Fruit fly (Drosophila melanogaster) whole organism, embryonic: ENCODE data around the gene Ptx1.

Experiments used
- Asciz ChIP-seq: fragments of 200-800 bp; sonication (Bioruptor generic); optimal IDR thresholded peaks from 2 replicates; lab custom pipeline; 2017; ENCODE audit warnings: missing biosample characterization, mild to moderate bottlenecking, missing genetic modification characterization, missing genetic modification reagents
- Awh ChIP-seq: fragments of 200-800 bp; sonication (Bioruptor generic); IDR thresholded peaks from 2 replicates; pipeline ENCODE4, ENCODE4 v1.3.6; 2022; ENCODE audit warnings: missing biosample characterization, missing genetic modification characterization
- CG10209 ChIP-seq: fragments of 200-800 bp; sonication (Bioruptor generic); optimal IDR thresholded peaks from 3 replicates; lab custom pipeline; 2017; ENCODE audit warnings: missing biosample characterization, mild to moderate bottlenecking, missing genetic modification characterization, missing genetic modification reagents
- CG10267 ChIP-seq: fragments of 200-800 bp; sonication (Bioruptor generic); optimal IDR thresholded peaks from 2 replicates; lab custom pipeline; 2018; ENCODE audit warnings: missing biosample characterization, mild to moderate bottlenecking, missing genetic modification characterization, moderate library complexity
- CG10565 ChIP-seq: fragments of 200-800 bp; sonication (Bioruptor generic); optimal IDR thresholded peaks from 3 replicates; lab custom pipeline; 2016; ENCODE audit warnings: missing biosample characterization, mild to moderate bottlenecking, missing genetic modification characterization
- CG11456 ChIP-seq: fragments of 200-800 bp; sonication (Bioruptor generic); IDR thresholded peaks from 3 replicates; pipeline ENCODE4 v1.3.6; 2022; ENCODE audit warnings: missing biosample characterization, missing genetic modification characterization
- CG15514 ChIP-seq: fragments of 200-800 bp; sonication (Bioruptor generic); optimal IDR thresholded peaks from 3 replicates; lab custom pipeline; 2017; ENCODE audit warnings: missing biosample characterization, missing genetic modification characterization, mild to moderate bottlenecking, moderate library complexity, missing genetic modification reagents
- CG17912 ChIP-seq: fragments of 200-800 bp; sonication (Bioruptor generic); optimal IDR thresholded peaks from 2 replicates; lab custom pipeline; 2018; ENCODE audit warnings: missing biosample characterization, mild to moderate bottlenecking, missing genetic modification characterization
- CG31224 ChIP-seq: fragments of 200-800 bp; sonication (Bioruptor generic); IDR thresholded peaks from 2 replicates; pipeline ENCODE4 v1.3.6; 2022; ENCODE audit warnings: missing biosample characterization, missing genetic modification characterization
- CG33213 ChIP-seq: fragments of 200-800 bp; sonication (Bioruptor generic); optimal IDR thresholded peaks from 3 replicates; lab custom pipeline; 2016; ENCODE audit warnings: missing biosample characterization, missing genetic modification characterization
- CG33557 ChIP-seq: fragments of 200-800 bp; sonication (Bioruptor generic); optimal IDR thresholded peaks from 2 replicates; lab custom pipeline; 2019; ENCODE audit warnings: missing biosample characterization, mild to moderate bottlenecking, missing genetic modification characterization, moderate library complexity
- CG3407 ChIP-seq: fragments of 200-800 bp; sonication (Bioruptor generic); optimal IDR thresholded peaks from 2 replicates; lab custom pipeline; 2018; ENCODE audit warnings: missing biosample characterization, mild to moderate bottlenecking, missing genetic modification characterization
- CG34376 ChIP-seq: fragments of 200-800 bp; sonication (Bioruptor generic); optimal IDR thresholded peaks from 2 replicates; lab custom pipeline; 2018; ENCODE audit warnings: missing biosample characterization, mild to moderate bottlenecking, missing genetic modification characterization
- CG7556 ChIP-seq: fragments of 200-800 bp; sonication (Bioruptor generic); optimal IDR thresholded peaks from 2 replicates; lab custom pipeline; 2017; ENCODE audit warnings: missing biosample characterization, mild to moderate bottlenecking, missing genetic modification characterization
- CG7786 ChIP-seq: fragments of 200-800 bp; sonication (Bioruptor generic); optimal IDR thresholded peaks from 2 replicates; lab custom pipeline; 2016; ENCODE audit warnings: missing biosample characterization, missing genetic modification characterization
- CG8944 ChIP-seq: fragments of 200-800 bp; sonication (Bioruptor generic); optimal IDR thresholded peaks from 3 replicates; lab custom pipeline; 2016; ENCODE audit warnings: missing biosample characterization, missing genetic modification characterization
- CG9876 ChIP-seq: fragments of 200-800 bp; sonication (Bioruptor generic); optimal IDR thresholded peaks from 2 replicates; lab custom pipeline; 2016; ENCODE audit warnings: missing biosample characterization, missing genetic modification characterization
- CrebB ChIP-seq: fragments of 200-800 bp; sonication (Bioruptor generic); optimal IDR thresholded peaks from 3 replicates; lab custom pipeline; 2018; ENCODE audit warnings: missing biosample characterization, mild to moderate bottlenecking, missing genetic modification characterization
- Dbx ChIP-seq: fragments of 200-800 bp; sonication (Bioruptor generic); IDR thresholded peaks from 3 replicates; pipeline ENCODE4 v1.3.6; 2022; ENCODE audit warnings: missing biosample characterization, missing genetic modification characterization
- Dfd ChIP-seq, 2 experiments: fragments of >200 bp; optimal IDR thresholded peaks; 2 replicates each; lab custom pipeline; 2017; ENCODE audit warnings: missing biosample characterization in 2 of 2, missing genetic modification characterization in 2 of 2
- Dip2 ChIP-seq: fragments of 200-800 bp; sonication (Bioruptor generic); IDR thresholded peaks from 2 replicates; pipeline ENCODE4 v1.3.6; 2022; ENCODE audit warnings: missing biosample characterization, missing genetic modification characterization
- Doc2 ChIP-seq: fragments of 200-800 bp; sonication (Bioruptor generic); IDR thresholded peaks from 2 replicates; pipeline ENCODE4 v1.3.6; 2022; ENCODE audit warnings: missing biosample characterization, missing genetic modification characterization
- E2f1 ChIP-seq: fragments of 200-800 bp; sonication (Bioruptor generic); IDR thresholded peaks from 2 replicates; pipeline ENCODE4 v1.3.6; 2022; ENCODE audit warnings: missing biosample characterization, missing genetic modification characterization
- Hmx ChIP-seq: fragments of 200-800 bp; sonication (Bioruptor generic); optimal IDR thresholded peaks from 2 replicates; lab custom pipeline; 2016; ENCODE audit warnings: missing biosample characterization, missing genetic modification characterization
- MESR4 ChIP-seq: fragments of 200-800 bp; sonication (Bioruptor generic); optimal IDR thresholded peaks from 2 replicates; lab custom pipeline; 2018; ENCODE audit warnings: missing biosample characterization, mild to moderate bottlenecking, missing genetic modification characterization, moderate library complexity
- Meics ChIP-seq: fragments of 200-800 bp; sonication (Bioruptor generic); optimal IDR thresholded peaks from 2 replicates; lab custom pipeline; 2017; ENCODE audit warnings: missing biosample characterization, mild to moderate bottlenecking, missing genetic modification characterization
- Neu2 ChIP-seq: fragments of 200-800 bp; sonication (Bioruptor generic); optimal IDR thresholded peaks from 3 replicates; lab custom pipeline; 2016; ENCODE audit warnings: missing biosample characterization, missing genetic modification characterization, borderline replicate concordance
- Optix ChIP-seq: fragments of 200-800 bp; sonication (Bioruptor generic); IDR thresholded peaks from 3 replicates; pipeline ENCODE4 v1.3.6; 2022; ENCODE audit warnings: missing biosample characterization, missing genetic modification characterization
- Spps ChIP-seq: fragments of 200-800 bp; sonication (Bioruptor generic); optimal IDR thresholded peaks from 2 replicates; lab custom pipeline; 2018; ENCODE audit warnings: missing biosample characterization, mild to moderate bottlenecking, missing genetic modification characterization
- Sry-β ChIP-seq: fragments of 200-800 bp; sonication (Bioruptor generic); optimal IDR thresholded peaks from 2 replicates; lab custom pipeline; 2018; ENCODE audit warnings: missing biosample characterization, mild to moderate bottlenecking, missing genetic modification characterization, moderate library complexity
- Vsx1 ChIP-seq: fragments of 200-800 bp; sonication (Bioruptor generic); optimal IDR thresholded peaks from 2 replicates; lab custom pipeline; 2017; ENCODE audit warnings: missing biosample characterization, mild to moderate bottlenecking, missing genetic modification characterization, missing genetic modification reagents
- cad ChIP-seq: fragments of >200 bp; optimal IDR thresholded peaks from 2 replicates; lab custom pipeline; 2017; ENCODE audit warnings: missing biosample characterization, missing genetic modification characterization
- dati ChIP-seq: fragments of 200-800 bp; sonication (Bioruptor generic); IDR thresholded peaks from 2 replicates; pipeline ENCODE4 v1.3.6; 2022; ENCODE audit warnings: missing biosample characterization, missing genetic modification characterization
- dimm ChIP-seq: fragments of 200-800 bp; sonication (Bioruptor generic); IDR thresholded peaks from 2 replicates; pipeline ENCODE4 v1.3.6; 2022; ENCODE audit warnings: missing biosample characterization, missing genetic modification characterization
- dm ChIP-seq: fragments of 200-800 bp; sonication (Bioruptor generic); optimal IDR thresholded peaks from 3 replicates; lab custom pipeline; 2016; ENCODE audit warnings: missing biosample characterization, missing genetic modification characterization
- fd3F ChIP-seq: fragments of 200-800 bp; sonication (Bioruptor generic); optimal IDR thresholded peaks from 2 replicates; lab custom pipeline; 2018; ENCODE audit warnings: missing biosample characterization, mild to moderate bottlenecking, missing genetic modification characterization, moderate library complexity
- jumu ChIP-seq: fragments of 200-800 bp; sonication (Bioruptor generic); optimal IDR thresholded peaks from 3 replicates; lab custom pipeline; 2016; ENCODE audit warnings: missing biosample characterization, missing genetic modification characterization
- kah ChIP-seq: fragments of 200-800 bp; sonication (Bioruptor generic); optimal IDR thresholded peaks from 2 replicates; lab custom pipeline; 2018; ENCODE audit warnings: missing biosample characterization, mild to moderate bottlenecking, missing genetic modification characterization
- klu ChIP-seq: fragments of 200-800 bp; sonication (Bioruptor generic); IDR thresholded peaks from 2 replicates; pipeline ENCODE4 v1.3.6; 2022; ENCODE audit warnings: missing biosample characterization, missing genetic modification characterization
- p53 ChIP-seq: fragments of 200-800 bp; sonication (Bioruptor generic); optimal IDR thresholded peaks from 2 replicates; lab custom pipeline; 2016; ENCODE audit warnings: missing biosample characterization, missing genetic modification characterization
- pb ChIP-seq: fragments of 200-800 bp; sonication (Bioruptor generic); optimal IDR thresholded peaks from 3 replicates; lab custom pipeline; 2016; ENCODE audit warnings: missing biosample characterization, missing genetic modification characterization
- peb ChIP-seq: fragments of 200-800 bp; sonication (Bioruptor generic); IDR thresholded peaks from 2 replicates; pipeline ENCODE4 v1.3.6; 2022; ENCODE audit warnings: missing biosample characterization, missing genetic modification characterization
- phol ChIP-seq: fragments of 200-800 bp; sonication (Bioruptor generic); optimal IDR thresholded peaks from 3 replicates; lab custom pipeline; 2018; ENCODE audit warnings: missing biosample characterization, mild to moderate bottlenecking, missing genetic modification characterization, moderate library complexity
- pnt ChIP-seq: fragments of 200-800 bp; sonication (Bioruptor generic); optimal IDR thresholded peaks from 3 replicates; lab custom pipeline; 2016; ENCODE audit warnings: missing biosample characterization, missing genetic modification characterization
- shn ChIP-seq: fragments of 200-800 bp; sonication (Bioruptor generic); optimal IDR thresholded peaks from 3 replicates; lab custom pipeline; 2016; ENCODE audit warnings: missing biosample characterization, missing genetic modification characterization
- sr ChIP-seq: fragments of 200-800 bp; sonication (Bioruptor generic); IDR thresholded peaks from 3 replicates; pipeline ENCODE4 v1.3.6; 2022; ENCODE audit warnings: missing biosample characterization, missing genetic modification characterization
- stc ChIP-seq: fragments of 200-800 bp; sonication (Bioruptor generic); IDR thresholded peaks from 2 replicates; pipeline ENCODE4 v1.3.6; 2022; ENCODE audit warnings: missing biosample characterization, missing genetic modification characterization
- tgo ChIP-seq: fragments of 200-800 bp; sonication (Bioruptor generic); IDR thresholded peaks from 3 replicates; pipeline ENCODE4 v1.3.6; 2022; ENCODE audit warnings: missing biosample characterization, missing genetic modification characterization
- tna ChIP-seq: fragments of 200-800 bp; sonication (Bioruptor generic); IDR thresholded peaks from 2 replicates; pipeline ENCODE4 v1.3.6; 2022; ENCODE audit warnings: missing biosample characterization, missing genetic modification characterization; ENCODE audit not compliant: partially characterized antibody

Ptx1 gene

DNA sequence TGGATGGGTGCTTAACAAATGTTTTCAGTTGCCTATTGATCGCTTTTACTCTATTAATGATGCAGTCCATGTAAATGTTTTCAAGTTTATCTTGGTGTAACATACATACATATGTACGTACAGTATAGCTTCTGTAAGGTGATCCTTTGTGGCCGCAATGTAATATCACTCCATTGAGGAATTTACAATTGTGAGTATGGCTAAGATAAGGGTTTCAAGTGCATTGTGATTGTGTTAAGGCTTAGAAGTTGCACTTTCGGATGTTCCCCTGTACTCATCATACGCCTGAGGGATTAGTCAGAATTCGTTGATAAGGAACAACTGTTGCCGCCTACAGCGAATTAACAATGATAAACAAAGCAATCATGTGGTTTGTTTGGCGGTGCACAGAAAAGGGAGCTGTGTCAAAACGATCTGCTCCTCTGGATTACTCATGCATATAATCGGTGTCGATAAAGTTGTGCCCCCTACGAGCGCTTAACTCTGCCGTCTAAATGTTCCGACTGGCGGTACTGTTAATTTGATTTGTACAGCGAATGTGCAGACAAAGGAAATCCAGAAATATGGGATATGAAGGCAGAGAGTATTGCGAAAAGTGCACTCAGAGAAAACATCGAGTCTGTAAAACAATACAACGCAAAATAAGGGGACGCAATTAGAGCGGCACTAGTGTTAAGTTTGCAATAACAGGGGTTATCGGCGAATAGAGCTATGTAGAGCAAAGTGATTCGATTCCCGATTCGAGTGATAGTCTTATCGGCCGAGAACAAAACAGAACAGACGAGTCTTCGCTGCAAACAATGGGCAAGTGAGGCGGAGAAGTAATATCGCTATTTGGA, 24.6 kb upstream of the Ptx1 start (continued):
- peak; percentile 11 for TF ChIP-seq kah
- TF ChIP-seq Dip2 (GFP tag; lab: Robert Waterston, UW), result no peak
- peak; percentile 36 for TF ChIP-seq CG7556 (GFP tag; lab: Kevin White, UChicago)
- no peak for TF ChIP-seq CrebB
- 0 out of 3 replicates have a peak, but pooled peaks have one; percentile 39 for TF ChIP-seq Dbx (GFP tag; lab: Robert Waterston, UW)
- TF ChIP-seq phol (tag; lab: Kevin White, UChicago), result peak; percentile 66
- TF ChIP-seq CG15514 (GFP tag; lab: Kevin White, UChicago), result peak; percentile 53
- peak; percentile 52 for TF ChIP-seq pnt
- TF ChIP-seq CG33213, result peak; percentile 55
- peak; percentile 62 for TF ChIP-seq jumu (GFP tag; lab: Kevin White, UChicago)
- TF ChIP-seq Dfd (GFP tag; optimal IDR thresholded peaks at IDR 0.05; lab: Kevin White, UChicago), result no peak
- no peak for TF ChIP-seq Doc2 (GFP tag; lab: Robert Waterston, UW)
- no peak for TF ChIP-seq klu (GFP tag; lab: Robert Waterston, UW)
- peak; percentile 62 for TF ChIP-seq CG7786 (GFP tag; lab: Kevin White, UChicago)
- TF ChIP-seq CG31224 (GFP tag; lab: Robert Waterston, UW), result peak; percentile 48; the same call in 1 of the 2 replicates
- peak; percentile 45; the same call in 1 of the 2 replicates for TF ChIP-seq peb (GFP tag; lab: Robert Waterston, UW)
- TF ChIP-seq CG10565, result no peak
- peak; percentile 38 for TF ChIP-seq shn (GFP tag; lab: Kevin White, UChicago)
- TF ChIP-seq tgo (GFP tag; lab: Robert Waterston, UW), result peak; percentile 70
- TF ChIP-seq CG8944 (GFP tag; lab: Kevin White, UChicago), result peak; percentile 58
- no peak for TF ChIP-seq MESR4 (GFP tag; lab: Kevin White, UChicago)
- no peak for TF ChIP-seq CG17912 (GFP tag; lab: Kevin White, UChicago)
- no peak for TF ChIP-seq dm (GFP tag; lab: Kevin White, UChicago)
- 0 out of 2 replicates have a peak, but pooled peaks have one; percentile 22 for TF ChIP-seq dimm (GFP tag; lab: Robert Waterston, UW)
- TF ChIP-seq p53 (GFP tag; lab: Kevin White, UChicago), result no peak
- no peak for TF ChIP-seq Spps (tag; lab: Kevin White, UChicago)
- no peak for TF ChIP-seq pb (GFP tag; lab: Kevin White, UChicago)
- TF ChIP-seq CG10209 (GFP tag; lab: Kevin White, UChicago), result peak; percentile 60
- TF ChIP-seq cad (GFP tag; lab: Kevin White, UChicago), result no peak
- no peak for TF ChIP-seq Hmx (GFP tag; lab: Kevin White, UChicago)
- no peak for TF ChIP-seq tna (GFP tag; lab: Robert Waterston, UW)
- peak; percentile 59 for TF ChIP-seq Meics (GFP tag; lab: Kevin White, UChicago)
- peak; percentile 34 for TF ChIP-seq Asciz (GFP tag; lab: Kevin White, UChicago)
- peak; percentile 59; the same call in 2 of the 3 replicates for TF ChIP-seq sr
- TF ChIP-seq CG11456 (GFP tag; lab: Robert Waterston, UW), result peak; percentile 74; the same call in 1 of the 3 replicates
- TF ChIP-seq fd3F, result peak; percentile 49
- TF ChIP-seq Optix (GFP tag; lab: Robert Waterston, UW), result peak; percentile 57; the same call in 2 of the 3 replicates
- TF ChIP-seq Vsx1, result no peak
- no peak for TF ChIP-seq CG34376
- peak; percentile 40; the same call in 1 of the 2 replicates for TF ChIP-seq stc (GFP tag; lab: Robert Waterston, UW)
- no peak for TF ChIP-seq dati (GFP tag; lab: Robert Waterston, UW)
- peak; percentile 59 for TF ChIP-seq E2f1 (GFP tag; lab: Robert Waterston, UW)
- TF ChIP-seq Awh, result no peak
- TF ChIP-seq CG9876 (GFP tag; lab: Kevin White, UChicago), result peak; percentile 27
- TF ChIP-seq CG3407, result peak; percentile 22
- TF ChIP-seq CG10267 (tag; lab: Kevin White, UChicago), result peak; percentile 23
- no peak for TF ChIP-seq Sry-β (GFP tag; lab: Kevin White, UChicago)
- peak; percentile 35 for TF ChIP-seq CG33557
- TF ChIP-seq Neu2, result no peak
